Fruit fly (Drosophila melanogaster) S2 (cell line): ENCODE results near the gene VGlut.

Experiments used
- CG8478 ChIP-seq: fragments of >200 bp; optimal IDR thresholded peaks from 2 replicates; lab custom pipeline; 2018
- CTCF ChIP-seq, 2 experiments: fragments of >200 bp; optimal IDR thresholded peaks; 2 replicates each; lab custom pipeline; 2018

dm6 chr2L:2413093-2413492, 13.0 kb downstream of the VGlut start:
- TF ChIP-seq CG8478 (lab: Kevin White, UChicago) (no peak), CTCF (optimal IDR thresholded peaks at IDR 0.05; lab: Kevin White, UChicago) (no peak)
